Worm (Caenorhabditis elegans): Measurements from ENCODE around the gene F38H12.5.

DNA sequence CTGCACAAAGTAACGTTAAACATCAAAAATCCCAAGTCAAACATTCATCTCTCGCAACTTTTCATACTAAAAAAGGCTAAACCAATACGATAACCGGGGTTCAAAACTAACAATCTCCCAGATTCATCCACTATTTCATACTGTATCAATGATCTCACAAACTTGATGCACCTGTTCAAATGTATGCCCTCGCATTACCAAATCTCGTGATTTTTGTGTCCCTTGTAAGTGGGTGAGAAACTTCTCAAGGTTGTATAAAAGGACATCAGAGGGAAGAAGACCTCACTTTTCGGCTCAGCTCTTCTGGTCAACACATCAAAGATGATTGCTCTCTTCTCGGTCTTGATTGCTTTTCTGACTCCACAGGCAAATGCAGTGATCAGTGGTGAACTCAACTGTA is 39.2 kb downstream of the F38H12.5 start, which contains the start of gene phat-3:
- no peak for TF ChIP-seq lin-15B (tag; optimal IDR thresholded peaks at IDR 0.05)
- TF ChIP-seq dmd-9 (GFP tag; IDR thresholded peaks at IDR 0.05): no peak
- TF ChIP-seq lir-3 (tag; optimal IDR thresholded peaks at IDR 0.05): no peak
